Fruit fly (Drosophila melanogaster) whole organism, prepupa: ENCODE measurements around the gene Ir93a.

Source experiments
- Blimp-1 ChIP-seq: fragments of 200-800 bp; sonication (Bioruptor generic); optimal IDR thresholded peaks from 3 replicates; lab custom pipeline; 2017; ENCODE audit warnings: missing biosample characterization, missing genetic modification characterization, mild to moderate bottlenecking, moderate library complexity, missing genetic modification reagents
- CG10631 ChIP-seq: fragments of 200-800 bp; sonication (Bioruptor generic); optimal IDR thresholded peaks from 2 replicates; lab custom pipeline; 2016; ENCODE audit warnings: missing biosample characterization, missing genetic modification characterization
- CG15336 ChIP-seq: fragments of 200-800 bp; sonication (Bioruptor generic); IDR thresholded peaks from 2 replicates; pipeline ENCODE4 v1.3.6; 2022; ENCODE audit warnings: missing biosample characterization, missing genetic modification characterization
- Hr39 ChIP-seq: fragments of 200-800 bp; sonication (Bioruptor generic); optimal IDR thresholded peaks from 2 replicates; lab custom pipeline; 2016; ENCODE audit warnings: missing biosample characterization, missing genetic modification characterization
- lz ChIP-seq: fragments of 200-800 bp; sonication (Bioruptor generic); optimal IDR thresholded peaks from 3 replicates; lab custom pipeline; 2016; ENCODE audit warnings: missing biosample characterization, missing genetic modification characterization

DNA sequence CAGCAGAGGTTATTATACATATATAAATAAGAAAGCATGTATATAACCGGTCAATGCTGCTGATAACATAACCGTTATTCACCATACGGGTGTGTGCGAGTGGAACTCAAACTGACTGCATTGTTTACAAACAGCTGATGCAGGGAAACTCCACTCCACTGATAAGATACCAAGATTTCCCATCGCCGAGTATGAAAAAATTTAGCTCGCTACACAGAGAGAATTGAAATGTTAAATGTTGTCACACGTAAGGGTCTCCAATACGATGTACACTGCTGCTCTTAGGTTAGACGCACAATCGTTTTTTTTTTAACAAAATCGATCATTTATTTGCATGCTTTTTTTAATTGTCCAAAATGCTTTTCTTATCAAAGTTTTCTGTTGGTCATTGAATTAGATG, 26.1 kb downstream of the Ir93a start:
- TF ChIP-seq Hr39 (GFP tag; lab: Kevin White, UChicago) = peak; percentile 28
- TF ChIP-seq Blimp-1 (GFP tag; lab: Kevin White, UChicago) = no peak
- peak; percentile 15 for TF ChIP-seq lz
- peak; percentile 18 for TF ChIP-seq CG10631 (GFP tag; lab: Kevin White, UChicago)
- TF ChIP-seq CG15336 (GFP tag; lab: Robert Waterston, UW) = peak; percentile 64; the same call in 1 of the 2 replicates
